Fruit fly (Drosophila melanogaster): ENCODE data around the gene CG11902.

DNA sequence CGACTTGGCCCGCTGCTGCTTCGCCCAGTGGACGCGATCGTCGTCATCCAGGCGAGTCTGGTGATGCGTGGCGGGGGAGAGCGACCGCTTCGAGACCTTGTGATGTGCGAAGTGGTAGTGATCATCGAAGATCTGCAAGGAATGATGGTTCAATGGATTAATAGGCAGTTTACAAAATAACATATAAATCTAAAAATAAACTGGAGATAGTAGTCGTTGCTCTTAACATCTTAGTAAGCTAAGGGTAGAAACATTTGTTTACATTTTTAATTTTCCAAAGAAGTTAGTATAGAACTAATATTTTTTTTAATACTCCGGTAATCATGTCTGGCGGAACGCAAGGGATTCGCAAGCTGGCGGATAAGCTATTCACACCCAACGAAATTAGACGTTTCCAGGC, 22.9 kb downstream of the CG11902 start, which contains the start of gene ND-49L:
- TF ChIP-seq CG1621 (tag; optimal IDR thresholded peaks at IDR 0.05) (no peak), achi (GFP tag; optimal IDR thresholded peaks at IDR 0.05) (no peak), Sox14 (GFP tag; optimal IDR thresholded peaks at IDR 0.05) (no peak), Eip75B (GFP tag; optimal IDR thresholded peaks at IDR 0.05) (no peak), OdsH (GFP tag; optimal IDR thresholded peaks at IDR 0.05) (no peak), esn (GFP tag; optimal IDR thresholded peaks at IDR 0.05) (no peak)
